Fruit fly (Drosophila melanogaster): Measurements from ENCODE around the gene TwdlE.

- TF ChIP-seq insv (optimal IDR thresholded peaks at IDR 0.05) (no peak), Sin3A (optimal IDR thresholded peaks at IDR 0.05) (no peak), h (optimal IDR thresholded peaks at IDR 0.05) (no peak), ttk (optimal IDR thresholded peaks at IDR 0.05) (no peak), psq (optimal IDR thresholded peaks at IDR 0.05) (no peak)
Measured at dm6 chr2L:7880458-7880857, 19.8 kb upstream of the TwdlE start.

Measured in Kc167 (cell line).